Worm (Caenorhabditis elegans) whole organism, young adult: ENCODE results near the gene C55A6.10.
"Not testable (repeated sequence)": the region's sequence is repeated elsewhere in the genome, so short reads cannot be mapped to it uniquely, and the experiment has no call there.

Source experiments
- B0019.2 ChIP-seq: fragments of 200-800 bp; sonication (Bioruptor generic); conservative IDR thresholded peaks from 2 replicates; pipeline ENCODE4 v1.3.6; 2022; ENCODE audit warnings: missing genetic modification reagents, missing genetic modification characterization, missing compliant biosample characterization
- F33H1.4 ChIP-seq: fragments of 200-800 bp; sonication (Bioruptor generic); IDR thresholded peaks from 2 replicates; pipeline ENCODE4 v1.3.6; 2022; ENCODE audit warnings: missing genetic modification reagents, missing genetic modification characterization, missing compliant biosample characterization
- F39B2.1 ChIP-seq: fragments of 200-800 bp; sonication (Bioruptor generic); IDR thresholded peaks from 2 replicates; pipeline ENCODE4 v1.3.6; 2022; ENCODE audit warnings: missing genetic modification reagents, missing genetic modification characterization, missing compliant biosample characterization
- F49E8.2 ChIP-seq: sonication (generic microtip); optimal IDR thresholded peaks from 3 replicates; lab custom pipeline; 2017; ENCODE audit warnings: missing genetic modification characterization, mild to moderate bottlenecking, missing compliant biosample characterization, antibody characterized with exemption, moderate library complexity; ENCODE audit not compliant: insufficient read depth
- F55B11.4 ChIP-seq: sonication (generic microtip); optimal IDR thresholded peaks from 2 replicates; lab custom pipeline; 2016; ENCODE audit warnings: missing compliant biosample characterization, missing genetic modification characterization, borderline replicate concordance; ENCODE audit not compliant: insufficient read depth
- Y79H2A.3 ChIP-seq: fragments of 200-800 bp; sonication (Bioruptor generic); conservative IDR thresholded peaks from 2 replicates; pipeline ENCODE4 v1.3.6; 2022; ENCODE audit warnings: missing genetic modification reagents, missing genetic modification characterization, missing compliant biosample characterization
- atf-7 ChIP-seq: sonication (generic microtip); optimal IDR thresholded peaks from 2 replicates; lab custom pipeline; 2017; ENCODE audit warnings: mild to moderate bottlenecking, missing genetic modification characterization, missing compliant biosample characterization
- cebp-1 ChIP-seq, 2 experiments: fragments of 200-800 bp in 1 of 2; sonication (Bioruptor generic) in 1 of 2; sonication (generic microtip) in 1 of 2; IDR thresholded peaks in 1 of 2; optimal IDR thresholded peaks in 1 of 2; 2 replicates each; pipeline versions ENCODE4 v1.3.6 to Lab custom; 2017 to 2022; ENCODE audit warnings: missing compliant biosample characterization in 2 of 2, missing genetic modification characterization in 2 of 2, mild to moderate bottlenecking in 1 of 2, missing genetic modification reagents in 1 of 2, moderate library complexity in 1 of 2
- ceh-27 ChIP-seq: fragments of 200-800 bp; sonication (Bioruptor generic); optimal IDR thresholded peaks from 2 replicates; lab custom pipeline; 2018; ENCODE audit warnings: mild to moderate bottlenecking, missing genetic modification characterization, moderate library complexity, missing compliant biosample characterization
- ceh-79 ChIP-seq: sonication (generic microtip); optimal IDR thresholded peaks from 2 replicates; lab custom pipeline; 2017; ENCODE audit warnings: mild to moderate bottlenecking, missing genetic modification characterization, missing compliant biosample characterization
- chd-7 ChIP-seq: sonication (generic microtip); optimal IDR thresholded peaks from 2 replicates; lab custom pipeline; 2016; ENCODE audit warnings: mild to moderate bottlenecking, missing genetic modification characterization, moderate library complexity, missing compliant biosample characterization
- die-1 ChIP-seq: sonication (generic microtip); optimal IDR thresholded peaks from 2 replicates; lab custom pipeline; 2016; ENCODE audit warnings: missing genotype, mild to moderate bottlenecking, missing genetic modification characterization, missing compliant biosample characterization
- efl-1 ChIP-seq: fragments of 150-350 bp; optimal IDR thresholded peaks from 2 replicates; lab custom pipeline; 2014; ENCODE audit warnings: missing biosample characterization, missing genetic modification reagents, missing genetic modification characterization
- egrh-3 ChIP-seq: fragments of 200-800 bp; sonication (Bioruptor generic); IDR thresholded peaks from 2 replicates; pipeline ENCODE4 v1.3.6; 2022; ENCODE audit warnings: missing genetic modification reagents, missing genetic modification characterization, missing compliant biosample characterization
- hmg-20 ChIP-seq: fragments of 200-800 bp; sonication (Bioruptor generic); IDR thresholded peaks from 2 replicates; pipeline ENCODE4 v1.3.6; 2022; ENCODE audit warnings: missing genetic modification reagents, missing genetic modification characterization, missing compliant biosample characterization
- hrde-1 ChIP-seq: sonication (generic microtip); optimal IDR thresholded peaks from 2 replicates; lab custom pipeline; 2016; ENCODE audit warnings: missing genetic modification characterization, mild to moderate bottlenecking, missing compliant biosample characterization, moderate library complexity, missing genotype, missing genetic modification reagents, borderline replicate concordance
- let-607 ChIP-seq, 2 experiments: fragments of 200-800 bp in 1 of 2; sonication (Bioruptor generic) in 1 of 2; sonication (generic microtip) in 1 of 2; optimal IDR thresholded peaks; 2 replicates each; lab custom pipeline; 2016 to 2018; ENCODE audit warnings: mild to moderate bottlenecking in 2 of 2, missing compliant biosample characterization in 2 of 2, missing genetic modification characterization in 2 of 2, moderate library complexity in 2 of 2, missing genotype in 1 of 2
- lin-35 ChIP-seq, 3 experiments: fragments of 150-350 bp in 2 of 3; sonication (generic microtip) in 1 of 3; optimal IDR thresholded peaks; 2 replicates each; lab custom pipeline; 2014 to 2018; ENCODE audit warnings: missing biosample characterization in 3 of 3, missing genetic modification characterization in 3 of 3, missing genetic modification reagents in 3 of 3
- lin-40 ChIP-seq: sonication (generic microtip); optimal IDR thresholded peaks from 2 replicates; lab custom pipeline; 2016; ENCODE audit warnings: missing genetic modification characterization, mild to moderate bottlenecking, missing compliant biosample characterization, missing genotype, missing genetic modification reagents
- lsl-1 ChIP-seq: fragments of 200-800 bp; sonication (Bioruptor generic); optimal IDR thresholded peaks from 2 replicates; lab custom pipeline; 2018; ENCODE audit warnings: mild to moderate bottlenecking, missing genetic modification characterization, moderate library complexity, missing compliant biosample characterization
- lsy-27 ChIP-seq: sonication (generic microtip); optimal IDR thresholded peaks from 2 replicates; lab custom pipeline; 2017; ENCODE audit warnings: missing genetic modification characterization, mild to moderate bottlenecking, missing compliant biosample characterization, antibody characterized with exemption, missing genotype, borderline replicate concordance; ENCODE audit not compliant: insufficient read depth
- madf-6 ChIP-seq: fragments of 200-800 bp; sonication (Bioruptor generic); IDR thresholded peaks from 2 replicates; pipeline ENCODE4 v1.3.6; 2022; ENCODE audit warnings: missing genetic modification reagents, missing genetic modification characterization, missing compliant biosample characterization
- mxl-1 ChIP-seq: sonication (generic microtip); optimal IDR thresholded peaks from 2 replicates; lab custom pipeline; 2016; ENCODE audit warnings: missing genetic modification characterization, missing compliant biosample characterization
- sdz-38 ChIP-seq: sonication (generic microtip); optimal IDR thresholded peaks from 2 replicates; lab custom pipeline; 2016; ENCODE audit warnings: missing genotype, missing genetic modification characterization, missing compliant biosample characterization
- snpc-1.1 ChIP-seq: sonication (generic microtip); optimal IDR thresholded peaks from 2 replicates; lab custom pipeline; 2017; ENCODE audit warnings: missing genetic modification characterization, mild to moderate bottlenecking, missing compliant biosample characterization, antibody characterized with exemption, moderate library complexity, missing genotype, missing genetic modification reagents; ENCODE audit not compliant: insufficient read depth
- snpc-1.3 ChIP-seq: sonication (generic microtip); optimal IDR thresholded peaks from 2 replicates; lab custom pipeline; 2017; ENCODE audit warnings: missing genetic modification characterization, mild to moderate bottlenecking, missing compliant biosample characterization, antibody characterized with exemption, moderate library complexity, missing genotype, missing genetic modification reagents; ENCODE audit not compliant: insufficient read depth
- tbp1 ChIP-seq: fragments of 200-800 bp; sonication (Bioruptor generic); optimal IDR thresholded peaks from 2 replicates; lab custom pipeline; 2018; ENCODE audit warnings: mild to moderate bottlenecking, missing genetic modification characterization, missing compliant biosample characterization
- zfh-2 ChIP-seq: fragments of 200-800 bp; sonication (Bioruptor generic); conservative IDR thresholded peaks from 2 replicates; pipeline ENCODE4 v1.3.6; 2022; ENCODE audit warnings: missing genetic modification reagents, missing genetic modification characterization, missing compliant biosample characterization
- ztf-28 ChIP-seq: fragments of 200-800 bp; sonication (Bioruptor generic); IDR thresholded peaks from 2 replicates; pipeline ENCODE4 v1.3.6; 2022; ENCODE audit warnings: missing genetic modification reagents, missing genetic modification characterization, missing compliant biosample characterization

C55A6.10 gene

ce11 chrV:11480734-11481133 is 24.4 kb upstream of the C55A6.10 start, which contains the start of gene T11F9.14:
T11F9.14 (minus strand) TSS chrV:11480834.
- not testable (repeated sequence) for TF ChIP-seq snpc-1.3 (tag; lab: Kevin White, UChicago); lsy-27 (tag; lab: Kevin White, UChicago); atf-7

- peak; percentile 62 for TF ChIP-seq lsl-1
- peak; percentile 68 for TF ChIP-seq F33H1.4 (GFP tag; lab: Robert Waterston, UW)
- peak; percentile 33; the same call in 1 of the 2 replicates for TF ChIP-seq madf-6 (GFP tag; lab: Robert Waterston, UW)
These were observed 21.5 kb upstream of the C55A6.10 start, which contains the start of gene col-157 for ce11 chrV:11483580-11484092. col-157 (plus strand) TSS chrV:11484042.

ce11 chrV:11484404-11484803 is 20.7 kb upstream of the C55A6.10 start:
- no peak for TF ChIP-seq cebp-1 (GFP tag; IDR thresholded peaks at IDR 0.05; lab: Robert Waterston, UW)
- no peak for TF ChIP-seq cebp-1 (tag; optimal IDR thresholded peaks at IDR 0.05; lab: Kevin White, UChicago)
- TF ChIP-seq lin-35 (GFP tag; optimal IDR thresholded peaks at IDR 0.05; lab: Kevin White, UChicago): no peak
- TF ChIP-seq F55B11.4 (tag; lab: Kevin White, UChicago): no peak
- 0 out of 2 replicates have a peak, but pooled peaks have one; percentile 6 for TF ChIP-seq hmg-20 (GFP tag; lab: Robert Waterston, UW)
- TF ChIP-seq hrde-1: no peak
- no peak for TF ChIP-seq F39B2.1 (GFP tag; lab: Robert Waterston, UW)
- TF ChIP-seq ztf-28 (GFP tag; lab: Robert Waterston, UW): no peak
- no peak for TF ChIP-seq ceh-27 (GFP tag; lab: Kevin White, UChicago)
- TF ChIP-seq egrh-3 (GFP tag; lab: Robert Waterston, UW): peak; percentile 62; the same call in 1 of the 2 replicates
- TF ChIP-seq die-1 (tag; lab: Kevin White, UChicago): no peak
- TF ChIP-seq B0019.2 (GFP tag; lab: Robert Waterston, UW): no peak
- TF ChIP-seq let-607 (tag; optimal IDR thresholded peaks at IDR 0.05; lab: Kevin White, UChicago): no peak
- TF ChIP-seq zfh-2 (GFP tag; lab: Robert Waterston, UW): peak; percentile 65
- no peak for TF ChIP-seq lin-40 (tag; lab: Kevin White, UChicago)
- no peak for TF ChIP-seq Y79H2A.3 (GFP tag; lab: Robert Waterston, UW)
- no peak for TF ChIP-seq ceh-79 (tag; lab: Kevin White, UChicago)

- TF ChIP-seq snpc-1.1 (tag; lab: Kevin White, UChicago) (no peak), tbp1 (GFP tag; lab: Kevin White, UChicago) (no peak), efl-1 (GFP tag; lab: Kevin White, UChicago) (no peak), mxl-1 (tag; lab: Kevin White, UChicago) (no peak), chd-7 (tag; lab: Kevin White, UChicago) (no peak), sdz-38 (tag; lab: Kevin White, UChicago) (no peak), F49E8.2 (tag; lab: Kevin White, UChicago) (no peak)
These were observed 19.6 kb upstream of the C55A6.10 start, which contains the start of gene srh-1 for ce11 chrV:11485558-11485957. srh-1 (plus strand) TSS chrV:11485858.
